Worm (Caenorhabditis elegans) whole organism, L4 larva: ENCODE data around the gene twk-31.

Experiments
- F10B5.3 ChIP-seq: sonication (generic microtip); optimal IDR thresholded peaks from 2 replicates; lab custom pipeline; 2016; ENCODE audit warnings: mild to moderate bottlenecking, missing genetic modification characterization, missing compliant biosample characterization
- F37D6.2 ChIP-seq: sonication (generic microtip); optimal IDR thresholded peaks from 2 replicates; lab custom pipeline; 2016; ENCODE audit warnings: mild to moderate bottlenecking, missing genetic modification characterization, missing compliant biosample characterization
- F49E8.2 ChIP-seq: sonication (generic microtip); optimal IDR thresholded peaks from 2 replicates; lab custom pipeline; 2016; ENCODE audit warnings: missing compliant biosample characterization, mild to moderate bottlenecking, missing genetic modification characterization, borderline replicate concordance
- T26A8.4 ChIP-seq: fragments of 200-800 bp; sonication (Bioruptor generic); IDR thresholded peaks from 2 replicates; pipeline ENCODE4 v1.3.6; 2022; ENCODE audit warnings: missing genetic modification characterization, missing compliant biosample characterization
- aly-2 ChIP-seq: sonication (generic microtip); optimal IDR thresholded peaks from 2 replicates; lab custom pipeline; 2018; ENCODE audit warnings: missing biosample characterization, missing genetic modification characterization
- ceh-28 ChIP-seq: fragments of 150-350 bp; optimal IDR thresholded peaks from 2 replicates; lab custom pipeline; 2014; ENCODE audit warnings: missing biosample characterization, missing genetic modification reagents, missing genetic modification characterization
- ceh-44 ChIP-seq: fragments of 200-800 bp; sonication (Bioruptor generic); IDR thresholded peaks from 2 replicates; pipeline ENCODE4 v1.3.6; 2022; ENCODE audit warnings: missing genetic modification reagents, missing genetic modification characterization, missing compliant biosample characterization
- ceh-82 ChIP-seq: sonication (generic microtip); optimal IDR thresholded peaks from 2 replicates; lab custom pipeline; 2017; ENCODE audit warnings: missing biosample characterization, missing genetic modification characterization
- ces-1 ChIP-seq: fragments of 150-350 bp; sonication (generic microtip); optimal IDR thresholded peaks from 4 replicates; lab custom pipeline; 2014; ENCODE audit warnings: missing biosample characterization, missing genetic modification reagents, missing genetic modification characterization
- daf-12 ChIP-seq: fragments of 150-350 bp; optimal IDR thresholded peaks from 2 replicates; lab custom pipeline; 2014; ENCODE audit warnings: missing biosample characterization, missing genetic modification reagents, missing genetic modification characterization
- dmd-6 ChIP-seq: fragments of 200-800 bp; sonication (Bioruptor generic); IDR thresholded peaks from 2 replicates; pipeline ENCODE4 v1.3.6; 2022; ENCODE audit warnings: missing genetic modification reagents, missing genetic modification characterization, missing compliant biosample characterization
- dmd-9 ChIP-seq: fragments of 200-800 bp; sonication (Bioruptor generic); IDR thresholded peaks from 2 replicates; pipeline ENCODE4 v1.3.6; 2022; ENCODE audit warnings: missing genetic modification reagents, missing genetic modification characterization, missing compliant biosample characterization
- duxl-1 ChIP-seq: sonication (generic microtip); optimal IDR thresholded peaks from 2 replicates; lab custom pipeline; 2016; ENCODE audit warnings: mild to moderate bottlenecking, missing genetic modification characterization, moderate library complexity, missing compliant biosample characterization; ENCODE audit not compliant: poor library complexity
- dve-1 ChIP-seq: sonication (generic microtip); optimal IDR thresholded peaks from 2 replicates; lab custom pipeline; 2017; ENCODE audit warnings: antibody characterized with exemption, mild to moderate bottlenecking, missing genetic modification characterization, missing compliant biosample characterization; ENCODE audit not compliant: insufficient read depth
- egl-27 ChIP-seq: sonication (generic microtip); optimal IDR thresholded peaks from 3 replicates; lab custom pipeline; 2017; ENCODE audit warnings: missing biosample characterization, missing genetic modification reagents, missing genetic modification characterization
- fkh-10 ChIP-seq: fragments of 150-350 bp; optimal IDR thresholded peaks from 2 replicates; lab custom pipeline; 2014; ENCODE audit warnings: missing biosample characterization, missing genetic modification reagents, missing genetic modification characterization
- fos-1 ChIP-seq: fragments of 150-350 bp; optimal IDR thresholded peaks from 2 replicates; lab custom pipeline; 2014; ENCODE audit warnings: missing biosample characterization, missing genetic modification characterization
- gei-8 ChIP-seq: fragments of 200-800 bp; sonication (Bioruptor generic); optimal IDR thresholded peaks from 2 replicates; lab custom pipeline; 2018; ENCODE audit warnings: mild to moderate bottlenecking, missing genetic modification characterization, missing compliant biosample characterization
- hlh-11 ChIP-seq: fragments of 200-800 bp; sonication (Bioruptor generic); optimal IDR thresholded peaks from 2 replicates; lab custom pipeline; 2018; ENCODE audit warnings: mild to moderate bottlenecking, missing genetic modification characterization, missing compliant biosample characterization
- jun-1 ChIP-seq: fragments of 150-350 bp; optimal IDR thresholded peaks from 2 replicates; lab custom pipeline; 2014; ENCODE audit warnings: missing biosample characterization, missing genetic modification reagents, missing genetic modification characterization
- lim-7 ChIP-seq: fragments of 200-800 bp; sonication (Bioruptor generic); IDR thresholded peaks from 2 replicates; pipeline ENCODE4 v1.3.6; 2022; ENCODE audit warnings: missing genetic modification characterization, missing compliant biosample characterization
- lin-1 ChIP-seq: fragments of 200-800 bp; sonication (Bioruptor generic); IDR thresholded peaks from 2 replicates; pipeline ENCODE4 v1.3.6; 2022; ENCODE audit warnings: missing genetic modification reagents, missing genetic modification characterization, missing compliant biosample characterization
- lin-13 ChIP-seq: fragments of 150-350 bp; optimal IDR thresholded peaks from 2 replicates; lab custom pipeline; 2014; ENCODE audit warnings: missing biosample characterization, missing genetic modification reagents, missing genetic modification characterization
- lin-38 ChIP-seq: fragments of 200-800 bp; sonication (Bioruptor generic); IDR thresholded peaks from 2 replicates; pipeline ENCODE4 v1.3.6; 2022; ENCODE audit warnings: missing genetic modification reagents, missing genetic modification characterization, missing compliant biosample characterization
- lir-3 ChIP-seq: sonication (generic microtip); optimal IDR thresholded peaks from 2 replicates; lab custom pipeline; 2016; ENCODE audit warnings: mild to moderate bottlenecking, missing genetic modification characterization, missing compliant biosample characterization
- mep-1 ChIP-seq: fragments of 150-350 bp; sonication (generic microtip); optimal IDR thresholded peaks from 3 replicates; lab custom pipeline; 2014; ENCODE audit warnings: missing biosample characterization, missing genetic modification characterization
- mxl-2 ChIP-seq: fragments of 200-800 bp; sonication (Bioruptor generic); conservative IDR thresholded peaks from 2 replicates; pipeline ENCODE4 v1.3.6; 2022; ENCODE audit warnings: missing genetic modification reagents, missing genetic modification characterization, missing compliant biosample characterization
- nhr-237 ChIP-seq: sonication (generic microtip); optimal IDR thresholded peaks from 2 replicates; lab custom pipeline; 2017; ENCODE audit warnings: missing biosample characterization, missing genetic modification characterization
- nhr-6 ChIP-seq: fragments of 150-350 bp; optimal IDR thresholded peaks from 2 replicates; lab custom pipeline; 2014; ENCODE audit warnings: missing biosample characterization, missing genetic modification characterization
- php-3 ChIP-seq: fragments of 200-800 bp; sonication (Bioruptor generic); IDR thresholded peaks from 2 replicates; pipeline ENCODE4 v1.3.6; 2022; ENCODE audit warnings: missing genetic modification reagents, missing genetic modification characterization, missing compliant biosample characterization
- sdz-12 ChIP-seq: fragments of 200-800 bp; sonication (Bioruptor generic); optimal IDR thresholded peaks from 2 replicates; lab custom pipeline; 2018; ENCODE audit warnings: mild to moderate bottlenecking, missing genetic modification characterization, missing compliant biosample characterization
- set-16 ChIP-seq: fragments of 200-800 bp; sonication (Bioruptor generic); IDR thresholded peaks from 2 replicates; pipeline ENCODE4 v1.3.6; 2022; ENCODE audit warnings: missing genetic modification reagents, missing genetic modification characterization, missing compliant biosample characterization
- tag-97 ChIP-seq: fragments of 200-800 bp; sonication (Bioruptor generic); IDR thresholded peaks from 2 replicates; pipeline ENCODE4 v1.3.6; 2022; ENCODE audit warnings: missing genetic modification characterization, missing compliant biosample characterization
- tra-1 ChIP-seq: fragments of 200-800 bp; sonication (Bioruptor generic); IDR thresholded peaks from 2 replicates; pipeline ENCODE4 v1.3.6; 2022; ENCODE audit warnings: missing genetic modification reagents, missing genetic modification characterization, missing compliant biosample characterization
- unc-130 ChIP-seq: sonication (generic microtip); optimal IDR thresholded peaks from 2 replicates; lab custom pipeline; 2016; ENCODE audit warnings: missing genetic modification reagents, missing genetic modification characterization, missing compliant biosample characterization
- unc-39 ChIP-seq: sonication (generic microtip); optimal IDR thresholded peaks from 2 replicates; lab custom pipeline; 2017; ENCODE audit warnings: missing biosample characterization, missing genetic modification characterization
- vab-7 ChIP-seq: fragments of 200-800 bp; sonication (Bioruptor generic); IDR thresholded peaks from 2 replicates; pipeline ENCODE4 v1.3.6; 2022; ENCODE audit warnings: missing genetic modification reagents, missing genetic modification characterization, missing compliant biosample characterization
- zag-1 ChIP-seq: fragments of 150-350 bp; optimal IDR thresholded peaks from 2 replicates; lab custom pipeline; 2014; ENCODE audit warnings: missing biosample characterization, missing genetic modification characterization
- zfp-2 ChIP-seq: sonication (generic microtip); optimal IDR thresholded peaks from 2 replicates; lab custom pipeline; 2016; ENCODE audit warnings: mild to moderate bottlenecking, missing genetic modification characterization, missing compliant biosample characterization
- zip-11 ChIP-seq: fragments of 200-800 bp; sonication (Bioruptor generic); IDR thresholded peaks from 2 replicates; pipeline ENCODE4 v1.3.6; 2022; ENCODE audit warnings: missing genetic modification characterization, missing compliant biosample characterization
- ztf-7 ChIP-seq: fragments of 150-350 bp; optimal IDR thresholded peaks from 2 replicates; lab custom pipeline; 2014; ENCODE audit warnings: missing biosample characterization, missing genetic modification characterization

Gene twk-31

DNA sequence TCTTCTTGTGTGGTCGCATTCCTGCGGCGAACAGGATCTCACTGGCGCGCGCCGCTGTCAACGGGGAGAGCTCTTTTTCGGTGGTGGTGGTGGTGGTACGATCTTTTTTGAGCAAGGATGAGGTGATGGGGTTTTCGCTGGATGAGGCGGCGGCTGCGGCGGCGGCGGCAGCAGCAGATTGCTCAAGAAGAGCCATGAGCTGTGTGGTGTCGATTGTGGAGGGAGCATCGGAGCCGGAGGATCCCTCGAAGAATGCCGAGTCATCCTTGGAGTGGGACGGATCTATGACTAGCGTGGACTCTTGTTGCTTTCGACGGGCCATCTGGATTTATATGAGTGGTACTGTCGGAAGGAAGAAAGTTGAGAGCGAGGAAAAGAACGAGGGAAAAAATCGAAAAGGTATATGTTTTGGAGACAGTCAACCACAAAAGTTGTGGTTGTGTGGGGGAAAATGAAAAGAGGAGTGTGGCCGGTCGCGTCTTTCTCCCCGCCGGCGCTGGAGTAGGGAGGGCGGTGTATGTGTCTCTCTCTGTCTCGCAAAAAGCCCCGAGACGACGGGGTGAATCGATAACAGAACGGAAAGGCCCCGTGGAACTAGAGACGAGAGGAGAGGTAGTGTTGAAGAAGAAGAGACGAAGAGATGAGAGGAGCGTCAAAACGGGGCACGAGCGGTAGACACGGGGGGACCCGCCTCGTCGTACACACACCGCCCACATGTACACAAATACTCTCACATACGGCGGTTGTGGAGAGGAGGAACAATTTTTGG, 56.1 kb downstream of the twk-31 start (continued):
- peak; percentile 34; the same call in 1 of the 2 replicates for TF ChIP-seq dmd-6 (GFP tag; lab: Robert Waterston, UW)
- TF ChIP-seq vab-7 (GFP tag; lab: Robert Waterston, UW), result no peak
- no peak for TF ChIP-seq ces-1
- no peak for TF ChIP-seq lim-7 (GFP tag; lab: Robert Waterston, UW)
- no peak for TF ChIP-seq F37D6.2 (tag; lab: Kevin White, UChicago)
- peak; percentile 93 for TF ChIP-seq set-16 (GFP tag; lab: Robert Waterston, UW)
- no peak for TF ChIP-seq ceh-44
- no peak for TF ChIP-seq nhr-237 (tag; lab: Kevin White, UChicago)
- TF ChIP-seq ceh-82, result no peak
- TF ChIP-seq fos-1 (tag; lab: Kevin White, UChicago), result no peak
- TF ChIP-seq dve-1, result peak; percentile 9
- TF ChIP-seq mxl-2 (GFP tag; lab: Robert Waterston, UW), result no peak
- TF ChIP-seq jun-1, result no peak
- no peak for TF ChIP-seq ceh-28 (tag; lab: Kevin White, UChicago)
- no peak for TF ChIP-seq daf-12 (tag; lab: Kevin White, UChicago)
- peak; percentile 9 for TF ChIP-seq mep-1 (tag; lab: Kevin White, UChicago)
- TF ChIP-seq T26A8.4, result no peak
- no peak for TF ChIP-seq egl-27
- TF ChIP-seq lin-38 (GFP tag; lab: Robert Waterston, UW), result no peak; the same call in 1 of the 2 replicates
- no peak for TF ChIP-seq zfp-2 (tag; lab: Kevin White, UChicago)
- TF ChIP-seq dmd-9, result no peak
- TF ChIP-seq F10B5.3 (tag; lab: Kevin White, UChicago), result no peak
- no peak for TF ChIP-seq tra-1 (GFP tag; lab: Robert Waterston, UW)
- no peak for TF ChIP-seq unc-130 (GFP tag; lab: Kevin White, UChicago)
- peak; percentile 33 for TF ChIP-seq hlh-11 (tag; lab: Kevin White, UChicago)
- TF ChIP-seq duxl-1, result no peak
- no peak for TF ChIP-seq fkh-10 (GFP tag; lab: Kevin White, UChicago)
- no peak for TF ChIP-seq zag-1 (tag; lab: Kevin White, UChicago)
- TF ChIP-seq F49E8.2 (tag; lab: Kevin White, UChicago), result no peak
- TF ChIP-seq lir-3 (tag; lab: Kevin White, UChicago), result no peak
- no peak for TF ChIP-seq ztf-7 (tag; lab: Kevin White, UChicago)
- no peak for TF ChIP-seq nhr-6 (tag; lab: Kevin White, UChicago)
- TF ChIP-seq php-3 (GFP tag; lab: Robert Waterston, UW), result no peak
- no peak for TF ChIP-seq gei-8 (GFP tag; lab: Kevin White, UChicago)
- no peak for TF ChIP-seq unc-39 (tag; lab: Kevin White, UChicago)
- TF ChIP-seq zip-11 (GFP tag; lab: Robert Waterston, UW), result no peak
- TF ChIP-seq sdz-12 (GFP tag; lab: Kevin White, UChicago), result no peak
- no peak for TF ChIP-seq tag-97 (GFP tag; lab: Robert Waterston, UW)
- TF ChIP-seq lin-1 (GFP tag; lab: Robert Waterston, UW), result no peak
- TF ChIP-seq aly-2 (tag; lab: Kevin White, UChicago), result no peak
- TF ChIP-seq lin-13 (GFP tag; lab: Kevin White, UChicago), result no peak
